Worm (Caenorhabditis elegans) whole organism, late embryonic: Measurements from ENCODE around the gene C02B10.4.
A peak's percentile ranks its signal among the peaks of the same experiment; 100 is the strongest.

Experiments used
- C08G9.2 ChIP-seq: sonication (generic microtip); optimal IDR thresholded peaks from 2 replicates; lab custom pipeline; 2016; ENCODE audit warnings: mild to moderate bottlenecking, missing genetic modification characterization, moderate library complexity, missing compliant biosample characterization
- F13H6.1 ChIP-seq: sonication (generic microtip); optimal IDR thresholded peaks from 2 replicates; lab custom pipeline; 2016; ENCODE audit warnings: missing genetic modification characterization, missing compliant biosample characterization
- ceh-18 ChIP-seq: sonication (generic microtip); optimal IDR thresholded peaks from 2 replicates; lab custom pipeline; 2016; ENCODE audit warnings: missing genetic modification characterization, missing compliant biosample characterization
- ceh-19 ChIP-seq: fragments of 200-800 bp; sonication (Bioruptor generic); optimal IDR thresholded peaks from 2 replicates; lab custom pipeline; 2018; ENCODE audit warnings: mild to moderate bottlenecking, missing genetic modification characterization, missing compliant biosample characterization
- ceh-31 ChIP-seq: sonication (generic microtip); optimal IDR thresholded peaks from 2 replicates; lab custom pipeline; 2016; ENCODE audit warnings: missing genetic modification characterization, missing compliant biosample characterization
- ceh-34 ChIP-seq: sonication (generic microtip); optimal IDR thresholded peaks from 2 replicates; lab custom pipeline; 2016; ENCODE audit warnings: mild to moderate bottlenecking, missing genetic modification characterization, missing compliant biosample characterization
- ceh-45 ChIP-seq: fragments of 200-800 bp; sonication (Bioruptor generic); IDR thresholded peaks from 2 replicates; pipeline ENCODE4 v1.3.6; 2022; ENCODE audit warnings: missing genetic modification reagents, missing genetic modification characterization, missing compliant biosample characterization
- ceh-6 ChIP-seq: fragments of 200-800 bp; sonication (Bioruptor generic); optimal IDR thresholded peaks from 2 replicates; lab custom pipeline; 2018; ENCODE audit warnings: mild to moderate bottlenecking, missing genetic modification characterization, missing compliant biosample characterization
- ceh-9 ChIP-seq: sonication (generic microtip); optimal IDR thresholded peaks from 2 replicates; lab custom pipeline; 2016; ENCODE audit warnings: mild to moderate bottlenecking, missing genetic modification characterization, inconsistent platforms, missing compliant biosample characterization
- fkh-10 ChIP-seq: fragments of 150-350 bp; optimal IDR thresholded peaks from 2 replicates; lab custom pipeline; 2014; ENCODE audit warnings: missing biosample characterization, missing genetic modification reagents, missing genetic modification characterization
- hlh-15 ChIP-seq: sonication (generic microtip); optimal IDR thresholded peaks from 2 replicates; lab custom pipeline; 2016; ENCODE audit warnings: missing genetic modification characterization, missing compliant biosample characterization
- hlh-30 ChIP-seq: sonication (generic microtip); optimal IDR thresholded peaks from 2 replicates; lab custom pipeline; 2017; ENCODE audit warnings: antibody characterized with exemption, missing genetic modification characterization, missing compliant biosample characterization; ENCODE audit not compliant: insufficient read depth
- lim-6 ChIP-seq: sonication (generic microtip); optimal IDR thresholded peaks from 2 replicates; lab custom pipeline; 2016; ENCODE audit warnings: missing genetic modification characterization, missing compliant biosample characterization
- lin-11 ChIP-seq: fragments of 200-800 bp; sonication (Bioruptor generic); optimal IDR thresholded peaks from 2 replicates; lab custom pipeline; 2018; ENCODE audit warnings: mild to moderate bottlenecking, missing genetic modification characterization, missing compliant biosample characterization
- mec-3 ChIP-seq: sonication (generic microtip); optimal IDR thresholded peaks from 2 replicates; lab custom pipeline; 2016; ENCODE audit warnings: borderline replicate concordance, missing genetic modification characterization, missing compliant biosample characterization
- nfya-1 ChIP-seq: sonication (generic microtip); optimal IDR thresholded peaks from 2 replicates; lab custom pipeline; 2017; ENCODE audit warnings: missing genetic modification characterization, mild to moderate bottlenecking, missing compliant biosample characterization, antibody characterized with exemption, moderate library complexity
- nhr-11 ChIP-seq: fragments of 150-350 bp; optimal IDR thresholded peaks from 2 replicates; lab custom pipeline; 2014; ENCODE audit warnings: missing biosample characterization, missing genetic modification characterization
- npax-4 ChIP-seq: sonication (generic microtip); optimal IDR thresholded peaks from 2 replicates; lab custom pipeline; 2016; ENCODE audit warnings: missing genetic modification characterization, missing compliant biosample characterization
- pax-1 ChIP-seq: fragments of 150-350 bp; optimal IDR thresholded peaks from 2 replicates; lab custom pipeline; 2014; ENCODE audit warnings: missing biosample characterization, missing genetic modification characterization
- pha-4 ChIP-seq: fragments of 150-350 bp; optimal IDR thresholded peaks from 2 replicates; lab custom pipeline; 2018; ENCODE audit warnings: missing biosample characterization, missing genetic modification reagents, missing genetic modification characterization
- ref-2 ChIP-seq: sonication (generic microtip); optimal IDR thresholded peaks from 2 replicates; lab custom pipeline; 2016; ENCODE audit warnings: missing genetic modification characterization, missing compliant biosample characterization
- rnt-1 ChIP-seq: sonication (generic microtip); optimal IDR thresholded peaks from 2 replicates; lab custom pipeline; 2016; ENCODE audit warnings: missing genetic modification characterization, missing compliant biosample characterization
- sox-4 ChIP-seq: sonication (generic microtip); optimal IDR thresholded peaks from 2 replicates; lab custom pipeline; 2017; ENCODE audit warnings: mild to moderate bottlenecking, missing genetic modification characterization, inconsistent platforms, missing compliant biosample characterization
- syd-9 ChIP-seq: sonication (generic microtip); optimal IDR thresholded peaks from 2 replicates; lab custom pipeline; 2016; ENCODE audit warnings: mild to moderate bottlenecking, missing genetic modification characterization, moderate library complexity, missing compliant biosample characterization
- tbx-2 ChIP-seq: sonication (generic microtip); optimal IDR thresholded peaks from 2 replicates; lab custom pipeline; 2016; ENCODE audit warnings: missing genetic modification characterization, missing compliant biosample characterization
- tbx-7 ChIP-seq: sonication (generic microtip); optimal IDR thresholded peaks from 2 replicates; lab custom pipeline; 2016; ENCODE audit warnings: missing genotype, missing genetic modification characterization, missing compliant biosample characterization
- ttx-3 ChIP-seq: sonication (generic microtip); optimal IDR thresholded peaks from 2 replicates; lab custom pipeline; 2016; ENCODE audit warnings: missing genetic modification reagents, missing genetic modification characterization, missing compliant biosample characterization
- unc-3 ChIP-seq, 2 experiments: fragments of 200-800 bp in 1 of 2; sonication (Bioruptor generic) in 1 of 2; sonication (generic microtip) in 1 of 2; conservative IDR thresholded peaks in 1 of 2; optimal IDR thresholded peaks in 1 of 2; 2 replicates each; pipeline versions ENCODE4 v1.3.6 to Lab custom; 2016 to 2022; ENCODE audit warnings: missing compliant biosample characterization in 2 of 2, missing genetic modification characterization in 2 of 2, missing genetic modification reagents in 1 of 2
- unc-42 ChIP-seq: sonication (generic microtip); optimal IDR thresholded peaks from 2 replicates; lab custom pipeline; 2016; ENCODE audit warnings: missing genotype, missing genetic modification characterization, missing compliant biosample characterization
- unc-55 ChIP-seq: sonication (generic microtip); optimal IDR thresholded peaks from 2 replicates; lab custom pipeline; 2017; ENCODE audit warnings: missing biosample characterization, missing genetic modification reagents, missing genetic modification characterization
- unc-86 ChIP-seq: sonication (generic microtip); optimal IDR thresholded peaks from 2 replicates; lab custom pipeline; 2016; ENCODE audit warnings: missing genetic modification characterization, missing compliant biosample characterization
- zip-5 ChIP-seq: sonication (generic microtip); optimal IDR thresholded peaks from 2 replicates; lab custom pipeline; 2016; ENCODE audit warnings: missing genetic modification characterization, missing compliant biosample characterization
- ztf-16 ChIP-seq: sonication (generic microtip); optimal IDR thresholded peaks from 2 replicates; lab custom pipeline; 2017; ENCODE audit warnings: missing genetic modification characterization, missing compliant biosample characterization

C02B10.4 gene

DNA sequence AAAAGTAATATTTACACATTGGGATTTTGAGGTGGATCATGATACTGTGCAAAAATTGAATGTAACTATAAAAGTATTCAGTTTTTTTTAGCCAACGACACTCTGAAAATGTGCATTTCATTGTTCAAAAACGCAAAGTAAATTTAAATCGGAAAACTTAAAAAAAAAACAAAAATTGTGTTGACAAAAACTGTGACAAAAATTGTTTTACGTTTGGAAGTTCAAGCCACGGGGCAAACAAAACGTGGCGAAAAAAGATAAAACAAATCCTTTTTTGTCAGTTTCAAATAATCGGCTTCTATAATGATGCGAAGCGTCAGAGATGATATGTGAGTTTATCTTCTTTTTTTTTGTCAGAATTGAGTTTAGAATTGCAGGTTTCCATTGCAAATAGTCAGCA, 20.1 kb downstream of the C02B10.4 start, which contains the start of gene AC7.3:
Gene AC7.3, plus strand, starts transcription at position 301 of the 400 bp plus-strand sequence.
- TF ChIP-seq ceh-19 (no peak), tbx-7 (tag; lab: Kevin White, UChicago) (no peak), ceh-31 (tag; lab: Kevin White, UChicago) (no peak), syd-9 (no peak), hlh-15 (tag; lab: Kevin White, UChicago) (no peak), sox-4 (tag; lab: Kevin White, UChicago) (no peak), rnt-1 (no peak), ref-2 (no peak), lin-11 (no peak), nhr-11 (tag; lab: Kevin White, UChicago) (no peak), ztf-16 (no peak), hlh-30 (tag; lab: Kevin White, UChicago) (no peak), F13H6.1 (tag; lab: Kevin White, UChicago) (no peak)

DNA sequence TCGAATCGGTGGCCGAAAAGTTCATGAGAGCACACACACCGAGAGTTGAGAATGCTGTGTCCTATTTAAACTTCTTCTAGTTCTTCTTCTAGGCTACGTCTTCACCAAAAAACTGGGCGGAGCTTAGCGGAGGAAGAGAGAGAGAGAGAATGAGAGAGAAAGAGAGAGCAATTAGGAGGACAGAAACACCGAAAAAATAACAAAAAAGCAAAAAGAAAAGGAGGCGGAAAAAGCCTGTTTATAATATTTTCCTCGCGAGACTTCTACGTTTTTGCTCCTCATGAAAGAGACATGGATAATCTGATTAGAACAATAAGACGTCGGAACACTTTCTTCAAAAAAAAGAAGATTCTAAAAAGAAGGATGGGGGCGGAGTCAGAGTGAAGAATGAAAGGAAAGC, 30.6 kb downstream of the C02B10.4 start, which contains the start of gene tkr-3:
Gene tkr-3, minus strand, starts transcription at position 101 of the 400 bp plus-strand sequence.
- TF ChIP-seq ceh-6 (GFP tag; lab: Kevin White, UChicago) (no peak), syd-9 (no peak), ttx-3 (no peak)

DNA sequence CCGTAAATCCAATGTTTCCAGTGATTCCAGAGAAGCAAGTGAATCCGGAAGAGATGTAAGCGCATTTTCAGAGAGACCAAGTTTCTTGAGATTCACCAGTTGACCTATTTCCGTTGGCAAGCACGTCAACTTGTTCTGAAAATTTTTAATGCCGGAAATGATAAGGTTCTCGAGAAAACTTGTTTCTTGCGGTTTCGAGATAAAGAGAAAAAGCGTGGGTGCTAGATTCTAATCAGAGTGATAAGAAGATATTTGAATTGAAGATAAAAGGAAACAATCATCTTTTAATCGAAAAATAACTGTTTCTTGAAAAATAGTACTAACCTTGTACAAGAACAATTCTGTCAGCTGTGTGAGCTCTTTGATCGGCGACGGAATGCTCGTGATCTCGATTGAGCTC, 40.4 kb downstream of the C02B10.4 start:
- TF ChIP-seq pax-1 (tag; lab: Kevin White, UChicago), result no peak
- TF ChIP-seq ceh-18, result no peak
- no peak for TF ChIP-seq hlh-30 (tag; lab: Kevin White, UChicago)
- TF ChIP-seq unc-86 (tag; lab: Kevin White, UChicago), result no peak
- TF ChIP-seq fkh-10 (GFP tag; lab: Kevin White, UChicago), result no peak
- TF ChIP-seq ztf-16, result no peak
- no peak for TF ChIP-seq lim-6 (tag; lab: Kevin White, UChicago)
- no peak for TF ChIP-seq zip-5 (tag; lab: Kevin White, UChicago)
- no peak for TF ChIP-seq unc-3 (GFP tag; conservative IDR thresholded peaks at IDR 0.05; lab: Robert Waterston, UW)
- no peak for TF ChIP-seq unc-3 (tag; optimal IDR thresholded peaks at IDR 0.05; lab: Kevin White, UChicago)
- no peak for TF ChIP-seq ref-2
- TF ChIP-seq ceh-45 (GFP tag; lab: Robert Waterston, UW), result no peak
- TF ChIP-seq lin-11, result no peak
- TF ChIP-seq ceh-31 (tag; lab: Kevin White, UChicago), result no peak
- TF ChIP-seq ceh-9 (tag; lab: Kevin White, UChicago), result no peak

DNA sequence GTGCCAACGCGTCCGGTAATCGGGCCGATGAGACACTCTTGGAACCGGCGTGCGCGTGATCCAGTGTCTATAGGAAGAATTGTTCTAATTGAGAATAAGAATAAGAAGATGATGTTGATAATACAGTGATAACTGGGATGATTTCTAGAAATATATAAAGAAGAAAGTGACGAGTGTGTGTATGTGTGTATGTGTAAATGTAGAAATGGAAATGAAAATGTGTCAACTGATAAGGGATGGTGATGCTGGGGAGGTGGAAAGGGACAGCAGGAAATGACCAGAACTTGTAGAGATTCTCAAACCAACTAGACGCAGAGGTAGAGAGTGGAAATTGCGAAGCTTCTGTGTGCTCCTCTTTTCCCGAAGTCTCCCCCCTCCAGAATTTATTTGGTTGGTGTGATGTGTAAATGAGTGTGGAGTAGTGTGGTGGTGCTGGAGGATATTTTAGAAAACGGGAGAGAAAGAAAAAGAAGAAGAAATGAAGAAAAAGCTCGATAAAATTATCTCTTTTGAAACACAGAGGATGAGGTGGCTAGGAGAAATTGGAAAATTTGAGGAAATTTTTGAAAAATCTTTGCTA, 42.5 kb downstream of the C02B10.4 start:
- TF ChIP-seq tbx-2 (peak; percentile 17), nfya-1 (tag; lab: Kevin White, UChicago) (peak; percentile 60), npax-4 (no peak), rnt-1 (peak; percentile 5), ceh-18 (peak; percentile 66), unc-42 (tag; lab: Kevin White, UChicago) (peak; percentile 42), ceh-31 (tag; lab: Kevin White, UChicago) (peak; percentile 27), pha-4 (no peak), C08G9.2 (no peak), unc-55 (GFP tag; lab: Kevin White, UChicago) (peak; percentile 25)
- TF ChIP-seq, all 69 proteins: peak for 7

DNA sequence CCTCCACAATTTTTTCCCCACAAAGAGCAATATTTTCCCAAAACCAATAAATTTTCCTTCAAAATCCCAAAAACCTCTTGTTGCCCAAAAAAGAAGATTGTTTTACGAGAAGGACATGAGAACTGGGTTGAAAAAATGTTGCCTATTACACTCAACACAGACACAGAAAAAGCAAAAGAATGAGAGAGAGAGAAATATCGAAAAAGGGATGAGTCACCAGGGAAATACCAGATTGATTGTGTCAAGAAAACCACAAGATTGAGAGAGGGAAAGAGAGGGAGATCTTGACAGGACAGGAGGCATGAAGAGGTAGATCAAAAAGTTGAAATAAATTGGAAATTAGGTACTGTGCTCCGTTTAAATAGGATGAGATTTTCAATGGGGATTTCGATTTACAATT, 43.4 kb downstream of the C02B10.4 start:
- TF ChIP-seq mec-3 (tag; lab: Kevin White, UChicago), result no peak
- no peak for TF ChIP-seq ceh-34 (tag; lab: Kevin White, UChicago)
- no peak for TF ChIP-seq ceh-6 (GFP tag; lab: Kevin White, UChicago)
- no peak for TF ChIP-seq syd-9
- TF ChIP-seq, all 69 proteins: peak for 0
